Worm (Caenorhabditis elegans) whole organism, L3 larva: ENCODE measurements around the gene T26C5.2.

ENCODE experiments used
- aly-2 ChIP-seq: fragments of 150-350 bp; optimal IDR thresholded peaks from 2 replicates; lab custom pipeline; 2014; ENCODE audit warnings: missing biosample characterization, missing genetic modification characterization
- ama-1 ChIP-seq: fragments of 150-350 bp; optimal IDR thresholded peaks from 2 replicates; lab custom pipeline; 2018
- ceh-16 ChIP-seq: sonication (generic microtip); optimal IDR thresholded peaks from 2 replicates; lab custom pipeline; 2017; ENCODE audit warnings: missing biosample characterization, missing genetic modification characterization
- ceh-28 ChIP-seq: fragments of 150-350 bp; optimal IDR thresholded peaks from 2 replicates; lab custom pipeline; 2014; ENCODE audit warnings: missing biosample characterization, missing genetic modification reagents, missing genetic modification characterization
- ceh-82 ChIP-seq: fragments of 150-350 bp; optimal IDR thresholded peaks from 2 replicates; lab custom pipeline; 2014; ENCODE audit warnings: missing biosample characterization, missing genetic modification characterization
- ceh-9 ChIP-seq: sonication (generic microtip); optimal IDR thresholded peaks from 2 replicates; lab custom pipeline; 2018; ENCODE audit warnings: missing biosample characterization, missing genetic modification characterization
- daf-12 ChIP-seq: fragments of 150-350 bp; optimal IDR thresholded peaks from 2 replicates; lab custom pipeline; 2014; ENCODE audit warnings: missing biosample characterization, missing genetic modification reagents, missing genetic modification characterization
- egl-5 ChIP-seq: fragments of 150-350 bp; optimal IDR thresholded peaks from 2 replicates; lab custom pipeline; 2017; ENCODE audit warnings: missing biosample characterization, missing genetic modification reagents, missing genetic modification characterization, inconsistent platforms
- elt-1 ChIP-seq: fragments of 150-350 bp; optimal IDR thresholded peaks from 2 replicates; lab custom pipeline; 2014; ENCODE audit warnings: missing biosample characterization, missing genetic modification characterization
- elt-2 ChIP-seq: sonication (generic microtip); optimal IDR thresholded peaks from 2 replicates; lab custom pipeline; 2016; ENCODE audit warnings: missing genetic modification reagents, mild to moderate bottlenecking, missing genetic modification characterization, missing compliant biosample characterization
- elt-3 ChIP-seq, 3 experiments: fragments of 150-350 bp in 1 of 3; sonication (generic microtip) in 2 of 3; optimal IDR thresholded peaks; 2 replicates in 2 of 3; 4 replicates in 1 of 3; lab custom pipeline; 2014 to 2017; ENCODE audit warnings: missing biosample characterization in 3 of 3, missing genetic modification characterization in 3 of 3
- fkh-10 ChIP-seq: sonication (generic microtip); optimal IDR thresholded peaks from 2 replicates; lab custom pipeline; 2017; ENCODE audit warnings: missing biosample characterization, missing genetic modification reagents, missing genetic modification characterization
- fkh-2 ChIP-seq: fragments of 150-350 bp; optimal IDR thresholded peaks from 2 replicates; lab custom pipeline; 2014; ENCODE audit warnings: missing biosample characterization, missing genetic modification reagents, missing genetic modification characterization
- fos-1 ChIP-seq: fragments of 150-350 bp; optimal IDR thresholded peaks from 2 replicates; lab custom pipeline; 2014; ENCODE audit warnings: missing biosample characterization, missing genetic modification characterization
- hmg-11 ChIP-seq: sonication (generic microtip); optimal IDR thresholded peaks from 2 replicates; lab custom pipeline; 2016; ENCODE audit warnings: missing genetic modification characterization, missing compliant biosample characterization
- jun-1 ChIP-seq: fragments of 150-350 bp; optimal IDR thresholded peaks from 2 replicates; lab custom pipeline; 2014; ENCODE audit warnings: missing biosample characterization, missing genetic modification reagents, missing genetic modification characterization
- lin-39 ChIP-seq: fragments of 150-350 bp; optimal IDR thresholded peaks from 2 replicates; lab custom pipeline; 2018; ENCODE audit warnings: missing biosample characterization, missing genetic modification reagents, missing genetic modification characterization
- mdl-1 ChIP-seq: fragments of 150-350 bp; optimal IDR thresholded peaks from 2 replicates; lab custom pipeline; 2014; ENCODE audit warnings: missing biosample characterization, missing genetic modification characterization
- nfya-1 ChIP-seq: sonication (generic microtip); optimal IDR thresholded peaks from 2 replicates; lab custom pipeline; 2017; ENCODE audit warnings: missing genetic modification characterization, mild to moderate bottlenecking, missing compliant biosample characterization, antibody characterized with exemption, moderate library complexity; ENCODE audit not compliant: insufficient read depth
- nhr-11 ChIP-seq: fragments of 150-350 bp; optimal IDR thresholded peaks from 2 replicates; lab custom pipeline; 2014; ENCODE audit warnings: missing biosample characterization, missing genetic modification characterization
- nhr-23 ChIP-seq: fragments of 150-350 bp; optimal IDR thresholded peaks from 2 replicates; lab custom pipeline; 2014; ENCODE audit warnings: missing biosample characterization, missing genetic modification reagents, missing genetic modification characterization
- nhr-237 ChIP-seq: fragments of 150-350 bp; optimal IDR thresholded peaks from 2 replicates; lab custom pipeline; 2014; ENCODE audit warnings: missing biosample characterization, missing genetic modification characterization
- nhr-67 ChIP-seq: fragments of 150-350 bp; optimal IDR thresholded peaks from 2 replicates; lab custom pipeline; 2014; ENCODE audit warnings: missing biosample characterization, missing genetic modification characterization
- nhr-77 ChIP-seq: fragments of 150-350 bp; optimal IDR thresholded peaks from 2 replicates; lab custom pipeline; 2014; ENCODE audit warnings: missing biosample characterization, missing genetic modification characterization
- pha-4 ChIP-seq: fragments of 150-350 bp; optimal IDR thresholded peaks from 2 replicates; lab custom pipeline; 2014; ENCODE audit warnings: missing biosample characterization, missing genetic modification reagents, missing genetic modification characterization
- sea-2 ChIP-seq: fragments of 150-350 bp; sonication (generic microtip); optimal IDR thresholded peaks from 4 replicates; lab custom pipeline; 2014; ENCODE audit warnings: missing biosample characterization, missing genetic modification reagents, missing genetic modification characterization
- skn-1 ChIP-seq: fragments of 150-350 bp; optimal IDR thresholded peaks from 2 replicates; lab custom pipeline; 2014; ENCODE audit warnings: missing biosample characterization, missing genetic modification characterization
- snpc-4 ChIP-seq: fragments of 150-350 bp; optimal IDR thresholded peaks from 2 replicates; lab custom pipeline; 2014; ENCODE audit warnings: missing biosample characterization, missing genetic modification characterization
- unc-62 ChIP-seq: fragments of 150-350 bp; sonication (generic microtip); optimal IDR thresholded peaks from 4 replicates; lab custom pipeline; 2014; ENCODE audit warnings: missing biosample characterization, missing genetic modification reagents, missing genetic modification characterization
- ztf-11 ChIP-seq: fragments of 150-350 bp; optimal IDR thresholded peaks from 2 replicates; lab custom pipeline; 2014; ENCODE audit warnings: missing biosample characterization, missing genetic modification characterization

Gene T26C5.2

DNA sequence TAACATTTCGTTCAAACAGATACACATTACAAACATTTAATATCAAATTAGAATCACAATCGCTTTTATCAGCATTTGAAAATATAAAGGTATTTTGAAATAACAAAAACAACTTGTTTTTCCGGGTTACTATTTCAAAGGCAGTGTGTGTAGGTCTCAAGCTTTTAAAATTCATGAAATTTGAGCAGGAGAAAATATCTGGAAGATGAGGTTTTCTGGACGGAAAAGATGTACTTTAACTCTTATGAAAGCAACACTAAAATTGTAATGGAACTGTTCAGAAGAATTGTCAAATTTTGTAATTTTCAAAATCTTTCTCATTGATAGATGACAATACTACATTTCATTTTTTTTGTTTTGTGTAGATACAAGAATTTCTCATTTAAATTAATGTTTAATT lies 25.5 kb downstream of the T26C5.2 start:
- no peak for TF ChIP-seq ceh-16
- no peak for TF ChIP-seq elt-3 (tag; optimal IDR thresholded peaks at IDR 0.05; lab: Kevin White, UChicago)
- TF ChIP-seq daf-12: no peak
- no peak for TF ChIP-seq jun-1 (tag; lab: Kevin White, UChicago)
- TF ChIP-seq hmg-11 (tag; lab: Kevin White, UChicago): no peak
- TF ChIP-seq ceh-82 (tag; lab: Kevin White, UChicago): no peak
- no peak for TF ChIP-seq skn-1 (tag; lab: Kevin White, UChicago)
- TF ChIP-seq unc-62 (GFP tag; lab: Kevin White, UChicago): no peak
- TF ChIP-seq nhr-23 (tag; lab: Kevin White, UChicago): no peak
- no peak for TF ChIP-seq nhr-237 (tag; lab: Kevin White, UChicago)
- no peak for TF ChIP-seq aly-2
- no peak for TF ChIP-seq snpc-4
- TF ChIP-seq mdl-1: no peak
- no peak for TF ChIP-seq nhr-11 (tag; lab: Kevin White, UChicago)
- TF ChIP-seq, all 47 proteins: peak for 0

ce11 chrII:9260026-9260425 lies 27.0 kb downstream of the T26C5.2 start:
- TF ChIP-seq nhr-23 (tag; lab: Kevin White, UChicago): peak; percentile 24
- TF ChIP-seq nhr-11 (tag; lab: Kevin White, UChicago): no peak

- TF ChIP-seq jun-1 (tag; lab: Kevin White, UChicago): no peak
- no peak for TF ChIP-seq nhr-67 (tag; lab: Kevin White, UChicago)
- no peak for TF ChIP-seq ceh-9
- TF ChIP-seq skn-1 (tag; lab: Kevin White, UChicago): no peak
- TF ChIP-seq lin-39 (tag; lab: Kevin White, UChicago): peak; percentile 52
These were observed 28.4 kb downstream of the T26C5.2 start for ce11 chrII:9261403-9261802.

ce11 chrII:9261931-9262562 lies 29.0 kb downstream of the T26C5.2 start, which contains the start of gene aqp-2:
Gene aqp-2, minus strand, starts transcription at chrII:9261981.
- TF ChIP-seq ama-1 (lab: Kevin White, UChicago) (peak; percentile 18), ztf-11 (tag; lab: Kevin White, UChicago) (no peak), elt-2 (tag; lab: Kevin White, UChicago) (no peak), lin-39 (tag; lab: Kevin White, UChicago) (peak; percentile 59), elt-1 (peak; percentile 2), fkh-10 (no peak), jun-1 (tag; lab: Kevin White, UChicago) (no peak), nfya-1 (tag; lab: Kevin White, UChicago) (peak; percentile 34), ceh-16 (no peak), ceh-28 (no peak), snpc-4 (no peak), nhr-11 (tag; lab: Kevin White, UChicago) (no peak), nhr-67 (tag; lab: Kevin White, UChicago) (no peak)

DNA sequence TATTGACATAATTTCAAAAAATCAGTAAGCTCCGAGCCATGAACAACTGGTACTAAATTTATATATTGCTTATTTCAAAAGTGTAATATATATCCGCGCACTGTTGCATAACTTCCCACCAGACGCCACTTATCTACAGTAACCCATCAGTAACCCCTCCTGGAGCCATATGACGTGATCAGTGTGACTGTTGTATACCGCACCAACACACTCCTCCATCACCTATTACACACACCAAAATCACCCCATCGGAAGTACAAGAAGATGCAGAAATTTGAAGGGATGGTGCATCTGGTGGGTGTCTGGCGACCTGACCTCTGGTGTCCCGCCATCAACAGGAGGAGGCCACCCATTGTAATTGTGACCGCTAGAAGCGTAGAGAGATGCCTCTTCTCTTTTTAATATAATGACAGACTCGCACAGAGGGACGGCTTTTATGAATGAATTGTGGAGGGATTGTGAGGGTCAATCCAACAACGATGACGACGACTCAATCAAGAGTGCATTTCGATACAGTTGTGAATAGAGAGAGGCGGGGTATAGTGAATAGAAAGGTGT lies 29.9 kb downstream of the T26C5.2 start:
- TF ChIP-seq fos-1 (tag; lab: Kevin White, UChicago) (no peak), pha-4 (no peak), nfya-1 (tag; lab: Kevin White, UChicago) (no peak), elt-1 (no peak), ceh-28 (no peak), jun-1 (tag; lab: Kevin White, UChicago) (no peak)

DNA sequence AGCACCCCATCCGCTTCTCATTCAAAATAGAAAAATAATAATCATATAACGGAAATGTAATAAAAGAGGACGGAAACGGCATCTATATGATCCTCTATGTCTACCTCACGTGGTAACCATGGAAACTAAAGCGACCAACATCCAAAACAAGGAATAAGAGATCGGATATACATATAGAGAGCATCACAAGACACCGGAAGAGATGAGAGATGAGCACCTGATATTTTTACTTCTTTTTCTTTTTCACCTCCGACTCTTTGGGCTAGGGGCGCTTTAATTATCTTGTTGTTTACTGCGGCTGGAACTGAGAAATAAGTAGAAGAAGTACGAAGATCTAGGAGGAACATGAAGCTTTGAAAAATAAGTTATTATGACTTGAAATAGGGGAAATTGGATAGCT lies 30.8 kb downstream of the T26C5.2 start:
- TF ChIP-seq skn-1 (tag; lab: Kevin White, UChicago) (peak; percentile 37), egl-5 (tag; lab: Kevin White, UChicago) (peak; percentile 32), ama-1 (lab: Kevin White, UChicago) (no peak), snpc-4 (no peak), nhr-11 (tag; lab: Kevin White, UChicago) (peak; percentile 27), ceh-82 (tag; lab: Kevin White, UChicago) (no peak), fkh-2 (tag; lab: Kevin White, UChicago) (no peak), unc-62 (GFP tag; lab: Kevin White, UChicago) (no peak), sea-2 (GFP tag; lab: Kevin White, UChicago) (no peak), nhr-77 (tag; lab: Kevin White, UChicago) (no peak), ceh-16 (no peak)
